Worm (Caenorhabditis elegans): ENCODE data around the gene tmed-4.
A peak's percentile ranks its signal among the peaks of the same experiment; 100 is the strongest.

tmed-4 gene

DNA sequence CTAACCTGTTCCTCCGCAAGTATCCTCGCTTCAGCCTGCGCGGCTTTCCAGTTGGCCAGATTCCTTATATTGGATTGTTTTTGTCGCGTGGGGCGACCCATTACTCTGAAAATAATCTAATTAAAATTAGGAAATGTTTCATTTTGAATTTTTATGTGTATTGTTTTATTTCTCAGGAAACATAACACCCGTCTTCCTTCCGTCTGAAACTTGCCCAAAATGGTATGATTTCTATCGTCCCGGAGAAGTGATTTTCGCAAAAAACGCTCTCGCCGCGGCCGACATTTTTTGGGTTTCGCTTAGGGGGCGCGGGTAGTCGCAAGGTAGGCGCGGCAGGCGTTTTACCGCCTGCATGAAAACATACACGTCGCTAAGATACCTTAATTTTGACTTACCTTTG is 37.3 kb upstream of the tmed-4 start, which contains the start of gene clec-260:
Gene clec-260 (minus strand): TSS at position 101 of the 400 bp plus-strand sequence.
- TF ChIP-seq egl-44 (GFP tag; IDR thresholded peaks at IDR 0.05) (no peak), efl-1 (GFP tag; optimal IDR thresholded peaks at IDR 0.05) (no peak), rcor-1 (GFP tag; IDR thresholded peaks at IDR 0.05) (no peak), nhr-179 (tag; optimal IDR thresholded peaks at IDR 0.05) (no peak), nfya-1 (tag; optimal IDR thresholded peaks at IDR 0.05; ENCODE audit: borderline replicate concordance, insufficient read depth) (no peak), ccch-3 (GFP tag; optimal IDR thresholded peaks at IDR 0.05) (no peak), pha-4 (tag; optimal IDR thresholded peaks at IDR 0.05) (no peak), zfh-2 (GFP tag; conservative IDR thresholded peaks at IDR 0.05) (no peak), gei-17 (GFP tag; optimal IDR thresholded peaks at IDR 0.05) (no peak), snpc-1.1 (tag; optimal IDR thresholded peaks at IDR 0.05; ENCODE audit: insufficient read depth) (no peak), B0336.3 (GFP tag; IDR thresholded peaks at IDR 0.05) (no peak), aptf-2 (GFP tag; conservative IDR thresholded peaks at IDR 0.05) (no peak), Y53G8AR.9 (GFP tag; conservative IDR thresholded peaks at IDR 0.05) (no peak), F52B5.7 (tag; optimal IDR thresholded peaks at IDR 0.05) (no peak), rpc-1 (optimal IDR thresholded peaks at IDR 0.05) (no peak), rpc-1 (tag; optimal IDR thresholded peaks at IDR 0.05) (no peak), ekl-4 (GFP tag; IDR thresholded peaks at IDR 0.05) (no peak), egl-18 (GFP tag; IDR thresholded peaks at IDR 0.05) (no peak), lin-35 (GFP tag; optimal IDR thresholded peaks at IDR 0.05) (no peak), unc-130 (GFP tag; optimal IDR thresholded peaks at IDR 0.05) (no peak), F10E7.11 (tag; optimal IDR thresholded peaks at IDR 0.05) (no peak)

DNA sequence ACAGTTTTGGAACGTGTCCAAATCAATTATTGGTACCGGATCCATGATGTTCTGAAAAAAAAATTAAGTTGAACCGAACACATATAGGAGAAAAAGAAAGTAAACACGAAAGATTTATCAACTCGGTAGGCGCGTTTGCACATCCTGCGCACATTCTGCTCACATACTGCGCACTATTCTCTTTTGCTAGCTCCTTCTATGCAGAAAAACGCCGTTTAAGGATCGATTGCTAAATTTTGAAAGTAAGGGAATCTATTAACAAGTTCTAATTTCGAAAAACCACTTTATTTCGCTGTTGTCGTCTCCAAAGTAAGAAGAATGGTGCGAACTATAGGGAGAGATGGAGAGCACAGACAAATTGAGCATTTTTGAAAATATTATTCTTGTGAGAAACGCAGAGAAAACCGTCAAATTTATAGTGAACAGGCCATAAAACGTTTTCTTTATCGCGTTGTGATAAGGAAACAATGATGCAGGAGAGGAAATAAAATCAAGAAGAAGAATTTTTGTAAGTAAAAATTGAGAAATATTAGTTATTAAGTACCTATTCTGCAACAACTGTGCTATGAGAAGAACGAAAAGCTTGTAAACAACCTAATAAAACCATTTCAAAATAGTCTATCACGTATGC is 33.1 kb upstream of the tmed-4 start, which contains the start of gene Y60A3A.24:
Gene Y60A3A.24 (minus strand): TSS at position 51 of the 631 bp plus-strand sequence.
- TF ChIP-seq attf-5 (GFP tag; optimal IDR thresholded peaks at IDR 0.05), result peak; percentile 37
- TF ChIP-seq nhr-80 (tag; optimal IDR thresholded peaks at IDR 0.05), result peak; percentile 76
- TF ChIP-seq ztf-28 (GFP tag; IDR thresholded peaks at IDR 0.05), result no peak

DNA sequence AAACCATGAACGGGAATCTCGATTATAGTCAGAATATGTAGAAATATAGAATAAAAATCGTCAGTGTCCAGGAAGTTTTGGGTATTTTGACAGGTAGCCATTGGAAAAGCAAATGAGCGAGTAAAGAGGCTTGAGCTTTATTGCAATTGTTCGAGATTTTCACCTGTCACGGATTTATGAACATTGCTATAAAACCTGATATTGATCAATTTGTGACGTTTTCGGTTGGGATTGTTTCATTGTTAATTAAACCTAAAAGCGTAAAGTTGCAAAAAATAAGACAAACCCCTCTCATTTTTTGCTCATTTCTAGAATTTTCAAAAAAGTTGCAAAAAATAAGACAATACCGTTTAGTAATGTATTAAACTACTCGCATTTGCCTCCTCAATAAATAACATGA is 29.3 kb upstream of the tmed-4 start, which contains the start of gene srh-183:
Gene srh-183 (minus strand): TSS at position 101 of the 400 bp plus-strand sequence.
- TF ChIP-seq Y53G8AR.9 (GFP tag; conservative IDR thresholded peaks at IDR 0.05) (no peak), ceh-100 (GFP tag; IDR thresholded peaks at IDR 0.05) (no peak), F37B4.10 (GFP tag; IDR thresholded peaks at IDR 0.05) (no peak), ceh-58 (GFP tag; IDR thresholded peaks at IDR 0.05) (no peak), rpc-1 (optimal IDR thresholded peaks at IDR 0.05) (no peak), rpc-1 (tag; optimal IDR thresholded peaks at IDR 0.05) (no peak), nfyb-1 (GFP tag; IDR thresholded peaks at IDR 0.05) (no peak), hmg-1.2 (GFP tag; IDR thresholded peaks at IDR 0.05) (no peak), K11D2.4 (GFP tag; IDR thresholded peaks at IDR 0.05) (no peak)

DNA sequence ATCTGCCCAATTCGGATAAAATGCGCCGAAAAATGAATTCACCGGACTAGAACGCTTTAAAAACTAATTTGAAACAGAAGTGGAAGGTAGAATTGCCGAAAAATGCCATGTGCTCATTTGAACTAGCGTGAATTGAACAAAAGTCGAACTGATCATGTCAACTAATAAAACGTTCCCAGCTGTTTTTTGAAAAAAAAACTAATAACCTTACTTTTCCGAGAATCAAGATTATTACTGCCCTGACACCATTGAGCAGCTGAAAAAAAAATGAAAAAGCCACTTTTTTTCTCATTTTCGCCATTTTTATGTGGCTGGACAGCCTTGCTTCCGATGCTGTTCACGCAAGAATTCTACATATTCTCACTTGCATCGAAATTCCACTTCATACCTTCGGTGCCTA is 24.1 kb upstream of the tmed-4 start, which contains the start of gene srh-173:
Gene srh-173 (plus strand): TSS at position 301 of the 400 bp plus-strand sequence.
- no peak for TF ChIP-seq ceh-79 (tag; optimal IDR thresholded peaks at IDR 0.05)
- TF ChIP-seq pha-4 (tag; optimal IDR thresholded peaks at IDR 0.05), result no peak
- TF ChIP-seq unc-130 (GFP tag; optimal IDR thresholded peaks at IDR 0.05), result no peak
- no peak for TF ChIP-seq hlh-26 (GFP tag; conservative IDR thresholded peaks at IDR 0.05)
- no peak for TF ChIP-seq ceh-58 (GFP tag; IDR thresholded peaks at IDR 0.05)
- TF ChIP-seq C06A6.2 (GFP tag; conservative IDR thresholded peaks at IDR 0.05), result no peak
